Worm (Caenorhabditis elegans) whole organism, L2 larva: Measurements from ENCODE around the gene F56C3.7.

Experiments used
- C34F6.9 ChIP-seq: fragments of 150-350 bp; optimal IDR thresholded peaks from 2 replicates; lab custom pipeline; 2014; ENCODE audit warnings: missing biosample characterization, missing genetic modification characterization
- F13H6.1 ChIP-seq: sonication (generic microtip); optimal IDR thresholded peaks from 2 replicates; lab custom pipeline; 2016; ENCODE audit warnings: missing genetic modification characterization, missing compliant biosample characterization
- R02D3.7 ChIP-seq: fragments of 150-350 bp; optimal IDR thresholded peaks from 2 replicates; lab custom pipeline; 2014; ENCODE audit warnings: missing biosample characterization, missing genetic modification characterization
- Y55F3AM.14 ChIP-seq: fragments of 200-800 bp; sonication (Bioruptor generic); optimal IDR thresholded peaks from 2 replicates; lab custom pipeline; 2018; ENCODE audit warnings: mild to moderate bottlenecking, missing genetic modification characterization, missing compliant biosample characterization
- ZK546.5 ChIP-seq: sonication (generic microtip); optimal IDR thresholded peaks from 2 replicates; lab custom pipeline; 2017; ENCODE audit warnings: missing biosample characterization, missing genetic modification characterization
- alr-1 ChIP-seq: fragments of 150-350 bp; optimal IDR thresholded peaks from 2 replicates; lab custom pipeline; 2014; ENCODE audit warnings: missing biosample characterization, missing genetic modification characterization
- aly-2 ChIP-seq: fragments of 150-350 bp; optimal IDR thresholded peaks from 2 replicates; lab custom pipeline; 2014; ENCODE audit warnings: missing biosample characterization, missing genetic modification characterization
- ama-1 ChIP-seq: fragments of 150-350 bp; optimal IDR thresholded peaks from 2 replicates; lab custom pipeline; 2018; ENCODE audit warnings: inconsistent platforms
- blmp-1 ChIP-seq: sonication (generic microtip); optimal IDR thresholded peaks from 2 replicates; lab custom pipeline; 2017; ENCODE audit warnings: missing genetic modification characterization, mild to moderate bottlenecking, missing compliant biosample characterization, antibody characterized with exemption, moderate library complexity; ENCODE audit not compliant: insufficient read depth
- ceh-16 ChIP-seq: fragments of 150-350 bp; optimal IDR thresholded peaks from 2 replicates; lab custom pipeline; 2014; ENCODE audit warnings: missing biosample characterization, missing genetic modification characterization
- ceh-82 ChIP-seq: fragments of 150-350 bp; optimal IDR thresholded peaks from 2 replicates; lab custom pipeline; 2014; ENCODE audit warnings: missing biosample characterization, missing genetic modification characterization
- crh-2 ChIP-seq: sonication (generic microtip); optimal IDR thresholded peaks from 2 replicates; lab custom pipeline; 2017; ENCODE audit warnings: missing biosample characterization, missing genetic modification characterization
- dmd-4 ChIP-seq: sonication (generic microtip); optimal IDR thresholded peaks from 2 replicates; lab custom pipeline; 2017; ENCODE audit warnings: missing biosample characterization, missing genetic modification characterization
- egl-27 ChIP-seq: sonication (generic microtip); optimal IDR thresholded peaks from 3 replicates; lab custom pipeline; 2017; ENCODE audit warnings: missing biosample characterization, missing genetic modification reagents, missing genetic modification characterization
- elt-1 ChIP-seq: fragments of 150-350 bp; optimal IDR thresholded peaks from 2 replicates; lab custom pipeline; 2014; ENCODE audit warnings: missing biosample characterization, missing genetic modification characterization
- elt-3 ChIP-seq: sonication (generic microtip); optimal IDR thresholded peaks from 2 replicates; lab custom pipeline; 2017; ENCODE audit warnings: missing biosample characterization, missing genetic modification characterization
- fos-1 ChIP-seq: fragments of 150-350 bp; optimal IDR thresholded peaks from 2 replicates; lab custom pipeline; 2014; ENCODE audit warnings: missing biosample characterization, missing genetic modification characterization
- gmeb-1 ChIP-seq: fragments of 150-350 bp; optimal IDR thresholded peaks from 2 replicates; lab custom pipeline; 2014; ENCODE audit warnings: missing biosample characterization, missing genetic modification characterization
- lin-11 ChIP-seq: fragments of 150-350 bp; sonication (generic microtip); optimal IDR thresholded peaks from 2 replicates; lab custom pipeline; 2014; ENCODE audit warnings: missing biosample characterization, missing genetic modification characterization, inconsistent platforms, mixed read lengths
- lin-13 ChIP-seq: fragments of 150-350 bp; optimal IDR thresholded peaks from 2 replicates; lab custom pipeline; 2014; ENCODE audit warnings: missing biosample characterization, missing genetic modification reagents, missing genetic modification characterization
- lin-39 ChIP-seq: fragments of 150-350 bp; optimal IDR thresholded peaks from 2 replicates; lab custom pipeline; 2014; ENCODE audit warnings: missing biosample characterization, missing genetic modification reagents, missing genetic modification characterization
- lsy-2 ChIP-seq, 2 experiments: fragments of 150-350 bp in 1 of 2; sonication (generic microtip) in 1 of 2; optimal IDR thresholded peaks; 2 replicates each; lab custom pipeline; 2014 to 2017; ENCODE audit warnings: missing biosample characterization in 2 of 2, missing genetic modification characterization in 2 of 2
- mab-5 ChIP-seq: fragments of 150-350 bp; optimal IDR thresholded peaks from 2 replicates; lab custom pipeline; 2014; ENCODE audit warnings: missing biosample characterization, missing genetic modification characterization
- mbf-1 ChIP-seq: sonication (generic microtip); optimal IDR thresholded peaks from 2 replicates; lab custom pipeline; 2017; ENCODE audit warnings: missing biosample characterization, missing genetic modification characterization
- mdl-1 ChIP-seq, 2 experiments: fragments of 150-350 bp in 1 of 2; sonication (generic microtip) in 1 of 2; optimal IDR thresholded peaks; 2 replicates each; lab custom pipeline; 2017; ENCODE audit warnings: missing biosample characterization in 2 of 2, missing genetic modification characterization in 2 of 2
- nhr-10 ChIP-seq: sonication (generic microtip); optimal IDR thresholded peaks from 2 replicates; lab custom pipeline; 2017; ENCODE audit warnings: missing biosample characterization, missing genetic modification characterization
- nhr-11 ChIP-seq: fragments of 150-350 bp; optimal IDR thresholded peaks from 2 replicates; lab custom pipeline; 2014; ENCODE audit warnings: missing biosample characterization, missing genetic modification characterization
- nhr-12 ChIP-seq: fragments of 150-350 bp; optimal IDR thresholded peaks from 2 replicates; lab custom pipeline; 2014; ENCODE audit warnings: missing biosample characterization, missing genetic modification characterization
- nhr-129 ChIP-seq: fragments of 150-350 bp; optimal IDR thresholded peaks from 2 replicates; lab custom pipeline; 2014; ENCODE audit warnings: missing biosample characterization, missing genetic modification characterization
- nhr-21 ChIP-seq: fragments of 150-350 bp; optimal IDR thresholded peaks from 2 replicates; lab custom pipeline; 2014; ENCODE audit warnings: missing biosample characterization, missing genetic modification characterization
- nhr-23 ChIP-seq: fragments of 150-350 bp; optimal IDR thresholded peaks from 2 replicates; lab custom pipeline; 2014; ENCODE audit warnings: missing biosample characterization, missing genetic modification reagents, missing genetic modification characterization
- nhr-237 ChIP-seq: fragments of 150-350 bp; optimal IDR thresholded peaks from 2 replicates; lab custom pipeline; 2014; ENCODE audit warnings: missing biosample characterization, missing genetic modification characterization
- nhr-25 ChIP-seq: fragments of 150-350 bp; sonication (generic microtip); optimal IDR thresholded peaks from 3 replicates; lab custom pipeline; 2014; ENCODE audit warnings: missing biosample characterization, missing genetic modification characterization
- nhr-6 ChIP-seq: fragments of 150-350 bp; optimal IDR thresholded peaks from 2 replicates; lab custom pipeline; 2014; ENCODE audit warnings: missing biosample characterization, missing genetic modification characterization
- nhr-77 ChIP-seq: fragments of 150-350 bp; optimal IDR thresholded peaks from 2 replicates; lab custom pipeline; 2014; ENCODE audit warnings: missing biosample characterization, missing genetic modification characterization
- peb-1 ChIP-seq: fragments of 150-350 bp; optimal IDR thresholded peaks from 2 replicates; lab custom pipeline; 2014; ENCODE audit warnings: missing biosample characterization, missing genetic modification characterization
- sem-4 ChIP-seq: fragments of 150-350 bp; optimal IDR thresholded peaks from 2 replicates; lab custom pipeline; 2014; ENCODE audit warnings: missing biosample characterization, missing genetic modification reagents, missing genetic modification characterization
- skn-1 ChIP-seq: sonication (generic microtip); optimal IDR thresholded peaks from 2 replicates; lab custom pipeline; 2017; ENCODE audit warnings: missing biosample characterization, missing genetic modification characterization
- sma-3 ChIP-seq: sonication (generic microtip); optimal IDR thresholded peaks from 2 replicates; lab custom pipeline; 2016; ENCODE audit warnings: missing genetic modification reagents, missing genetic modification characterization, missing compliant biosample characterization
- sma-9 ChIP-seq, 2 experiments: fragments of 150-350 bp in 1 of 2; sonication (generic microtip) in 1 of 2; optimal IDR thresholded peaks; 2 replicates each; lab custom pipeline; 2014 to 2016; ENCODE audit warnings: missing genetic modification characterization in 2 of 2, mild to moderate bottlenecking in 1 of 2, missing biosample characterization in 1 of 2, missing compliant biosample characterization in 1 of 2, missing genetic modification reagents in 1 of 2, moderate library complexity in 1 of 2
- snpc-4 ChIP-seq: fragments of 150-350 bp; optimal IDR thresholded peaks from 2 replicates; lab custom pipeline; 2014; ENCODE audit warnings: missing biosample characterization, missing genetic modification characterization
- unc-39 ChIP-seq: fragments of 150-350 bp; optimal IDR thresholded peaks from 2 replicates; lab custom pipeline; 2014; ENCODE audit warnings: missing biosample characterization, missing genetic modification characterization
- unc-55 ChIP-seq: fragments of 150-350 bp; sonication (generic microtip); optimal IDR thresholded peaks from 3 replicates; lab custom pipeline; 2014; ENCODE audit warnings: missing biosample characterization, missing genetic modification reagents, missing genetic modification characterization
- unc-62 ChIP-seq: fragments of 150-350 bp; optimal IDR thresholded peaks from 2 replicates; lab custom pipeline; 2014; ENCODE audit warnings: missing biosample characterization, missing genetic modification reagents, missing genetic modification characterization
- zag-1 ChIP-seq: fragments of 150-350 bp; optimal IDR thresholded peaks from 2 replicates; lab custom pipeline; 2014; ENCODE audit warnings: missing biosample characterization, missing genetic modification characterization
- ztf-1 ChIP-seq: fragments of 200-800 bp; sonication (Bioruptor generic); conservative IDR thresholded peaks from 2 replicates; pipeline ENCODE4 v1.3.6; 2022; ENCODE audit warnings: missing genetic modification characterization, missing compliant biosample characterization
- ztf-11 ChIP-seq: sonication (generic microtip); optimal IDR thresholded peaks from 2 replicates; lab custom pipeline; 2017; ENCODE audit warnings: missing biosample characterization, missing genetic modification characterization
- ztf-4 ChIP-seq: fragments of 150-350 bp; optimal IDR thresholded peaks from 2 replicates; lab custom pipeline; 2014; ENCODE audit warnings: missing biosample characterization, missing genetic modification characterization

Gene F56C3.7

ce11 chrX:1322997-1323396 is 47.6 kb downstream of the F56C3.7 start:
- peak; percentile 67 for TF ChIP-seq egl-27
- no peak for TF ChIP-seq elt-3 (tag; lab: Kevin White, UChicago)
- peak; percentile 78 for TF ChIP-seq mab-5
- no peak for TF ChIP-seq skn-1 (tag; lab: Kevin White, UChicago)
- TF ChIP-seq aly-2 = no peak
- TF ChIP-seq ztf-4 (tag; lab: Kevin White, UChicago) = peak; percentile 29
- peak; percentile 22 for TF ChIP-seq sma-9 (GFP tag; optimal IDR thresholded peaks at IDR 0.05; lab: Kevin White, UChicago)
- no peak for TF ChIP-seq sma-9 (tag; optimal IDR thresholded peaks at IDR 0.05; lab: Kevin White, UChicago)
- TF ChIP-seq sma-3 (GFP tag; lab: Kevin White, UChicago) = peak; percentile 85
- no peak for TF ChIP-seq ztf-1 (GFP tag; lab: Robert Waterston, UW)
- TF ChIP-seq nhr-77 = peak; percentile 78
- TF ChIP-seq nhr-12 (tag; lab: Kevin White, UChicago) = no peak
- peak; percentile 41 for TF ChIP-seq lin-39 (tag; lab: Kevin White, UChicago)
- no peak for TF ChIP-seq Y55F3AM.14 (GFP tag; lab: Kevin White, UChicago)
- TF ChIP-seq nhr-21 (tag; lab: Kevin White, UChicago) = peak; percentile 88
- TF ChIP-seq elt-1 (tag; lab: Kevin White, UChicago) = no peak
- TF ChIP-seq lin-13 (GFP tag; lab: Kevin White, UChicago) = peak; percentile 75
- no peak for TF ChIP-seq ZK546.5 (tag; lab: Kevin White, UChicago)
- TF ChIP-seq blmp-1 (tag; lab: Kevin White, UChicago) = peak; percentile 46
- TF ChIP-seq nhr-25 = peak; percentile 82
- peak; percentile 83 for TF ChIP-seq lin-11 (tag; lab: Kevin White, UChicago)
- peak; percentile 54 for TF ChIP-seq ceh-16 (tag; lab: Kevin White, UChicago)
- peak; percentile 68 for TF ChIP-seq C34F6.9 (tag; lab: Kevin White, UChicago)
- no peak for TF ChIP-seq unc-39 (tag; lab: Kevin White, UChicago)
- TF ChIP-seq nhr-11 (tag; lab: Kevin White, UChicago) = no peak
- TF ChIP-seq nhr-23 = no peak
- TF ChIP-seq ama-1 (lab: Kevin White, UChicago) = no peak
- peak; percentile 17 for TF ChIP-seq R02D3.7
- no peak for TF ChIP-seq mbf-1
- TF ChIP-seq fos-1 (tag; lab: Kevin White, UChicago) = peak; percentile 79
- TF ChIP-seq peb-1 = no peak
- TF ChIP-seq unc-62 (GFP tag; lab: Kevin White, UChicago) = no peak
- TF ChIP-seq ceh-82 (tag; lab: Kevin White, UChicago) = peak; percentile 55
- TF ChIP-seq nhr-129 (tag; lab: Kevin White, UChicago) = peak; percentile 98
- no peak for TF ChIP-seq nhr-10 (tag; lab: Kevin White, UChicago)
- TF ChIP-seq ztf-11 (tag; lab: Kevin White, UChicago) = no peak
- TF ChIP-seq nhr-237 = peak; percentile 16
- peak; percentile 61 to 81 for TF ChIP-seq mdl-1 (tag; optimal IDR thresholded peaks at IDR 0.05; lab: Kevin White, UChicago)
- peak; percentile 93 for TF ChIP-seq crh-2
- peak; percentile 91 for TF ChIP-seq nhr-6 (tag; lab: Kevin White, UChicago)
- TF ChIP-seq F13H6.1 (tag; lab: Kevin White, UChicago) = peak; percentile 58
- peak; percentile 99 for TF ChIP-seq unc-55 (GFP tag; lab: Kevin White, UChicago)
- peak; percentile 77 for TF ChIP-seq gmeb-1 (tag; lab: Kevin White, UChicago)
- peak; percentile 72 for TF ChIP-seq sem-4 (tag; lab: Kevin White, UChicago)
- TF ChIP-seq alr-1 (tag; lab: Kevin White, UChicago) = no peak
- TF ChIP-seq lsy-2 (tag; optimal IDR thresholded peaks at IDR 0.05; lab: Kevin White, UChicago) = peak; percentile 74 to 84
- TF ChIP-seq dmd-4 = no peak
- TF ChIP-seq snpc-4 (tag; lab: Kevin White, UChicago) = peak; percentile 41
- TF ChIP-seq zag-1 = peak; percentile 83
- TF ChIP-seq, all 48 proteins: peak for 29
